Fruit fly (Drosophila melanogaster): Measurements from ENCODE around the gene HDAC3.

HDAC3 gene

DNA sequence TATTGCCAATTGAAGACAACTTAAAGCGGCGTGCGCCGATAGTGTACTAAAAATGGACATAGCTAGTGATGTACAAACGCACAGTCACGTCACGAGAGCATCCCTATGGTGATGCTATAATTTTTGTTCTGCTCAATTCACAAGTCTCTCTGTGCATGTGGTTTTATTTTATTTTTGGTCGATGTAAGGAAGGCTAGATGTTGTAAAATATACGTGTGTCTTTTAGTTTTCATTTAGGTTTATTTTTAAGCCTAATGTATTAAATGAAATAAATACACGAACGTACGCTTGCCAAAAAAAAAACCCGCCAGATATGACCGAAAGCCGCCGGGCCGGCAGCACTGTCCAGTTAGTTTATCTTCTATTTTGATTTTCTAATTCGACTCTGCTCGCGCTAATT lies at the start of gene HDAC3, which contains the start of the genes CG45100 and Hcs:
HDAC3 (minus strand) TSS at position 50 of the 400 bp plus-strand sequence.
CG45100 (minus strand) TSS at position 50 of the 400 bp plus-strand sequence.
Hcs (plus strand) TSS at position 349 of the 400 bp plus-strand sequence.
- TF ChIP-seq CTCF (optimal IDR thresholded peaks at IDR 0.05) (peak in 1 of 2 experiments; percentile 13), CG8478 (optimal IDR thresholded peaks at IDR 0.05) (no peak)

DNA sequence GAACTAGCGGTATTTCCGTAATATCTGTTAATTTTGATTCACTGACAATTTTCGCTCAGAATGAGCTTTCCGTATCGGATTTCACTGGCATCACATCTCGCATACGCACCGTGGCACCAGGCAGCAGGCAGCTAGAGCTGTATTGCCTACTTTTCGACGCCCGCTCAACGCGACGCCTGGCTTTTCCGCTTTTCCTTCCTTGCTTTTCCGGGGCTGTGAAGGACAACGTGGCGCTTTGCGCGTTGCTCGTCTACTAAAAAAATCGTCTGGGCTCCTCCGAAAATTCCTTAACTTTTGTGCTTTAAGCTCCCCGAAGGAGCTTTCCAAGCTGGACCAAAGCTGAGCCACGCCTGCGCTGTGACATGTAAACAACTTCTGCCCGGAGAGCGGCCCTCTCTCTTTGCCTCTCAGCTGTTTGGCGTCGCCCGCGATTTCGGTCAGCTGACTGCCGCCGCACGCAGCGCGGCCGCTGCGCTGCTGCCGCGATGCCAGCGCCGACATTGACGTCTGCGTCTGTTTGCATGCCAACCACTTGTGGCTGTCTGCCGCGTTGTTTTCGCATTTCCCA lies 48.8 kb upstream of the HDAC3 start, which contains the start of the genes CG43845 and Nmdar1:
CG43845 (minus strand) TSS at position 51 of the 568 bp plus-strand sequence.
Nmdar1 (minus strand) TSS at position 259 of the 568 bp plus-strand sequence.
- TF ChIP-seq CG8478 (optimal IDR thresholded peaks at IDR 0.05) (no peak), CTCF (optimal IDR thresholded peaks at IDR 0.05) (no peak)

DNA sequence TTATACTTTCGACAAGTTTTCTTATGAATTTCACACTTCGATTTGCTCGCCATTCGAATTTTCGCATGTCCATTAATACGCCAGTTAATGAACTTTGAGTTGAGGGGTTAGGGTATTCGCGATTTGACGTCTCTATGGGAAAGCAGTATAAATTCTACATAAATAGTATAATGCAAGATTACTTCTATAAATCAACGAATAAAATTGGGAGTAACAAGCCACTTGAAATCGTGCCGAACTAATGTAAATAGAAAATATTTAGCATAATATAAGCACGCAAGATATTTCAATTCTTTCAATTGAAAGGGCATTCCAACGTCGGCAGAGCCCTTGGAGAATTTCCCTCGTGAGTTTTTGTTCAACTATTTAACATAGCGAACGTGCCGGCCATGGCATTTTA lies 46.2 kb upstream of the HDAC3 start:
- TF ChIP-seq CG8478 (optimal IDR thresholded peaks at IDR 0.05) (no peak), CTCF (optimal IDR thresholded peaks at IDR 0.05) (no peak)

DNA sequence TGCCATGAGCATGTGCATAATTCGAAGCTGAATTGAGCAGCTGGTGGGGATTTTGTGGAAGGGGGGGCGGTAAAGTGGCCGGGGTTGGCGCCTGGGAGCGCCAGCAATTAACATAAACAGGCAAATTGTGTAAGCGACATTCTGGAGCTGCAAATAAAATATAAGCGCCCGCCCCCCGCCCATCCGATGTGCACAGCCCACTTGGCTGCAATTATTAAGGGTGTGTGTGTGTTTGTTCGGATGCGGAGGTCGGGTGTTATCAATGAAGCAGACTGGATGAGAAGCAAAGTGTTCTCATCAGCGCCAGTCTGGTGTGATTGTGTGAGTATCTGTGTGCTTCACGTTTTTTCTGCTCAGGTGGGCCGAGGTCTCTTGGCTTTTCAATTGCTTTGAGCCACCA lies 45.4 kb upstream of the HDAC3 start:
- TF ChIP-seq CG8478 (optimal IDR thresholded peaks at IDR 0.05): no peak
- TF ChIP-seq CTCF (optimal IDR thresholded peaks at IDR 0.05): no peak

DNA sequence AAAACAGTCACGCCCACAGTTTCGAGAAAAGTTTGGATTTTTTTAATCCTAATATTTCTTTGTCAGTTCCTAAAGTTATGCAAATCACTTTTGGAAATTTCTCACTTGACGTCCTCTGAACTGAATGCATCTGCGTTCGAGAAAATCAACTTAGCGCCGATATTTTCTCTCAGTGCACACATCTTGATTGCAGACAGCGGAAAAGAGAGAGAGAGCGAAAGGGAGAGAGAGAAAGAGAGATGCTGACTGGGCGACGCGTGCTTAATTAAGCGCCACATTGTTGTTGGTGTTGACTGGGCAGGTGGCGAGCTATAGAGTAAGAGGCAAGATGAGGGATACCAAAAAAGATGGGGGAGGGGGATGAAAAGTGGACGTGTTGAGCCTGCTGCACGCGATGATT lies 44.2 kb upstream of the HDAC3 start:
- TF ChIP-seq CG8478 (optimal IDR thresholded peaks at IDR 0.05) (no peak), CTCF (optimal IDR thresholded peaks at IDR 0.05) (no peak)

DNA sequence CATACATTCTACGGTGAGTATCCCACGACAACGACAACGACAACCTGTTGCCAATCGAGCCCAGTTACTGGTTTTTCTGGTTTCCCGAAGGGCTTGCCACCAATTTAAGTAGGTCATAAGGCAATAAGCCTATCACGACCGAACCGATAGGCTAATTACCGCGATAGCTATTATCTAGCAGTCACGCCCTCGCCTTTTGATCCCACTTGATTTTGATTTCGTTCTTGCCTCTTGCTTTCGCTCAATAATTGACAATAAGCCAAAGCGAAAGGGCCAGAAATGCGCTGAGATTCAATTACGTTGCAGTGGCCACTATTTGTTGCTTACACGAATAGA lies 43.4 kb upstream of the HDAC3 start:
- no peak for TF ChIP-seq CTCF (optimal IDR thresholded peaks at IDR 0.05)
- no peak for TF ChIP-seq CG8478 (optimal IDR thresholded peaks at IDR 0.05)

DNA sequence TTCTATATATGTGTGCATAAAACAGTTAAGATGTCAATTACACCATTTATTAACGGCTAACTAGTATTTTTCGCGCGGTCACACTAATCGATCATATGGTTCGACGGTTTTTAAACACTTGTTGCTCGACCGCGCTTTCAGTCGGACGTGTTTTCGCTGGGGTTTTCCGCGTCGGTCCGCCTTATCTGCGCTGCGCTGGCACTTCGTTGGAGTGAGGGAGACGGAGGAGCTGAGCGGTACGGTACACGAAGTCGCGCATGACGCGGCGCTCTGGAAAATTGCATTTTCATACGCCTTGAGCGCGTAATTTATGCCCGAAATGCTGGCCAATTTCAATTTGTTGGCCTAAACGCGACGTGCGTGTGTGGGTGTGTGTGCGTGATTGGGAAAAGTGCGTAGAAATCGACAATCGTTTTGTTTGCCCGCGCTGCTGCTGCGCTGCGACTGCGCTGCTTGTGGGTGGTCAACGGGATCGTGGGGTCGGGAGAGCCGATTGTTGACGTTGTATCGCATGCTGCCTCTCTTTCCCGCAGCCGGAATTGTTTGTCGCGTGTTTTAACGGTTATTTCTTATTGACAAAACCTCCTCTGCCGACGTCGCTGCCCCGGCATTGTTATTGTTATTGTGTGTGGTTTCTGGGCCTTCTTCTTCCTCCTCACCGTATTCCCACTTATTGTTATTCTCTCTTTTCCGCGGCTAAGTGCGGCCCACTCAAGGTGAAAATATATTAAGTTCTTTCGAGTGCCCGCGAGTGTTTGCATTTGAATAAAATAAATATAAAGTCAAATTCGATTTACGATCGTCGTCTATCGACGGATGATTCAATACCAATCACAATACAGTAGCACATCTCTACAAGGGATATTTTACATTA lies 42.8 kb upstream of the HDAC3 start, which contains the start of gene Itpr:
Itpr (plus strand) TSS at position 116 of the 874 bp plus-strand sequence.
- TF ChIP-seq CG8478 (optimal IDR thresholded peaks at IDR 0.05): no peak
- no peak for TF ChIP-seq CTCF (optimal IDR thresholded peaks at IDR 0.05)

DNA sequence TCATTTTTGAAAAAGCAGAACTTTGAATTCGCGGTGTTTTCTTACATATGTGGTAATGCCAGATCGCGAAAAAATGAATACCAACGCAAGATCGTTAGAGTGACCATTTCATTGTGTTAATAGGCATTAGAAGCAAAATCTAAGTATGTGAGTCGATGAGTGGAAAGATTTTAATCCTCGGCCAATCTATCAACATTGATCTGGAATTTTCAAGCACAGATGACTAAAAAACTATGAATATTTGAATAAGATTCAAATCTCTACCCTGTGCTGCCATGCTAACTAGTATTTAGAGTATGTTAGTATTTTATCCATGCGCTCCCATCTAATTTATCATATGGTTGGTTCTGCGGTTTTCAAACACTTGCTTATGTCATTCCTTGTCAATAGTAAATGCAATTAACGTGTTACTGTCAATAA lies 42.2 kb upstream of the HDAC3 start:
- TF ChIP-seq CG8478 (optimal IDR thresholded peaks at IDR 0.05): no peak
- TF ChIP-seq CTCF (optimal IDR thresholded peaks at IDR 0.05): no peak

DNA sequence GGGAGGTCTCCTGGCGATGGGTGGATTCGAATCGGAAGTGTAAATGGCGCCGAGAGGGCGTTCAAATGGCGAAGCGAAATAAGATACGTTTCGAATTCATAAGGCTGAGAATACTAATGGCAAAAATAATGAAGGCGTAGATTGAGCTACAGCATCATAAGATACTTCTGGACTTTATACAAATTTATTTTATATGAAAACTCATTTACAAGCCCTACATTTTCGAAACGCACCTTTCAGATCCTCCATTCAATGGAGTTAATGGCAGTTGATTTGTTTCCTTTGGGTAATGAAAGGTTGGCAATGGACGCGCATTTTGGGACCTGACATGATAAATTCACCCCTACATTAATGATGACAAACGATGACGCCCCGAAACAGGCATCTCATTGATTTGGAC lies 40.4 kb upstream of the HDAC3 start:
- no peak for TF ChIP-seq CG8478 (optimal IDR thresholded peaks at IDR 0.05)
- TF ChIP-seq CTCF (optimal IDR thresholded peaks at IDR 0.05): no peak

DNA sequence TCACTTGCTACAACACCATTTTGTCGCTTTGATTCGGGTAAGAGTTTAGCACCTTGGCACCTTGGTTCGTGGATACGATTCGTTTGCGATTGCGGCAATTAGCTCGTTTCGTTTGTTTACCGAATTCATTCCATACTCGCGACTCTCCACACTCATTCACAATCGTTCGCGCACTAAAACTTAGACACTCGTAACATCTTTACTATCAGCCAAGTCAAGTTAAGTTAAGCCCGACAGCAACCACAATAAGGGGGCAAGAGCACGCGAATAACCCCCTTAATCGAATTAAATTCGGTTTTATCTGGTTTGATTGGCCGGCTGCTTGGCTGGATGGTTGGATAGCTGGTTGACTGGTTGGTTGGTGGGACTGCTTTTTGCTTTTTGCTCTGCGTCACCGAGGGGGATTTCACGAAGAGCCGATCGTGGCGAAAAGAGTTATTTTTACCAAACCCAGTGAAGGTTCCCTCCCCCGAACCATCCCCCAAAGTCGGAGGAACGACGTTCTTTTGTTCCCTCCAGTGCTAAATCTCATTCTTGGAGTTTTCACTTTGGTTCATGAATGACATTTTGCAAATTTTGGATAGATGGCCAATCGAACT lies 29.5 kb upstream of the HDAC3 start:
- no peak for TF ChIP-seq CTCF (optimal IDR thresholded peaks at IDR 0.05)
- no peak for TF ChIP-seq CG8478 (optimal IDR thresholded peaks at IDR 0.05)

DNA sequence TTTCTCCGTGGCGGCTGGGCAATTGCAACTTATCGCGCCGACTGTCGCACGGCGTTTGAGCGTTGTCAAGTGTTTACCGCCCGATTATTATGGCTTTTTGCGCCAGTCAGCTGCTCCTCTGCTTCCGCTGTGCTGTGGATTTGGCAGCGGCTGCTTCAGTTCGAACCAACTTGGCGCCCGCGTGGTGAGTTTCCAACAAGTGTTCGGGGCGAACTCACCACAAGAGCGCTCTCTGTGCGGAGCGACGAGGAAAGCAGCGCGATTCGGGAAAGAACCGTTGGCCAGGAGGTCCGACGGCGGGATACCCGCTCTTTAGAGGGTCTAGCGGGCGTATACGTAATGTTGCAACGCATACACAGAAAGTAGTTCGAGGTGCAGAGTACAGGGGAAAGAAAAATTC lies 28.2 kb upstream of the HDAC3 start, which contains the start of gene NKCC:
NKCC (minus strand) TSS at position 57 of the 400 bp plus-strand sequence.
- TF ChIP-seq CG8478 (optimal IDR thresholded peaks at IDR 0.05) (no peak), CTCF (optimal IDR thresholded peaks at IDR 0.05) (no peak)

DNA sequence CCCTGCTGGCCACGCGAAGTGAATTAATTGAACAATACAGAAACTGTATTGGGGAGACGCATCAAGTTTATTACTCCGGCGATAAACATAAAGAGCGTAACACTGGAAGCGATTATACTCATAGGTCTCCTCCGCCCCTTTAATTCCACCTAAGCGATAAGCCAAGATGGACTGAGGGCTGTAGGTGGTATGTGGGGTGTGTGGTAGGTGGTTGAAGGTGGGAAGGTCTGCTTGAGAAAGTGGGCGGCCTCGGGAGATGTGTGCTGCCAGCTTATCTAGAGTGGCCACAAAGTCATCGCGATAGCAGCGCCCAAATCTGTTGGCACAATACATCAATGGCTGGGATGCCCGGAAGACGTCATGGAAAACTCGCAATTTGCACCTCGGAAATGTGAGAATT lies 23.2 kb upstream of the HDAC3 start:
- TF ChIP-seq CG8478 (optimal IDR thresholded peaks at IDR 0.05): no peak
- TF ChIP-seq CTCF (optimal IDR thresholded peaks at IDR 0.05): no peak

DNA sequence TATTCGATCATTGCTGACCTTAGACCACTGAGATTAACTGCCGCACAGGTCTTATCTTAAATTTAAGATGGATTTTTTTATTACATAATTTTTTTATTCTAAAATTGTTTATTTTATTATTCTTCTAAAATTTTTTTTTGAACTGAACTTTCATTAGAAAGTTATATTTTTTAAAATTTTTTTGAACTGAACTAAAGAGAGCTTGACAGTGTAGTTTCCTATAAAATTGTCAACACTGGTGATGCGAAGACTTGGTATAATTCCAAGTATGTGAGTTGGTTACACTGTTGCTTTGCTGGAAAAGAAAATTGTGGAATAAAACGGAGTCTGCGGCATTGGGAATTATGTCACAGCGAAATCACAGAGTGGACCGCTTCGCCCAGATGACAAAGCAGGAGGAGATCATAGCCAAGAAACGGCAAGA lies 10.9 kb upstream of the HDAC3 start, which contains the start of gene CG31550:
CG31550 (plus strand) TSS at position 249 of the 424 bp plus-strand sequence.
- TF ChIP-seq CG8478 (optimal IDR thresholded peaks at IDR 0.05): no peak
- TF ChIP-seq CTCF (optimal IDR thresholded peaks at IDR 0.05): no peak

DNA sequence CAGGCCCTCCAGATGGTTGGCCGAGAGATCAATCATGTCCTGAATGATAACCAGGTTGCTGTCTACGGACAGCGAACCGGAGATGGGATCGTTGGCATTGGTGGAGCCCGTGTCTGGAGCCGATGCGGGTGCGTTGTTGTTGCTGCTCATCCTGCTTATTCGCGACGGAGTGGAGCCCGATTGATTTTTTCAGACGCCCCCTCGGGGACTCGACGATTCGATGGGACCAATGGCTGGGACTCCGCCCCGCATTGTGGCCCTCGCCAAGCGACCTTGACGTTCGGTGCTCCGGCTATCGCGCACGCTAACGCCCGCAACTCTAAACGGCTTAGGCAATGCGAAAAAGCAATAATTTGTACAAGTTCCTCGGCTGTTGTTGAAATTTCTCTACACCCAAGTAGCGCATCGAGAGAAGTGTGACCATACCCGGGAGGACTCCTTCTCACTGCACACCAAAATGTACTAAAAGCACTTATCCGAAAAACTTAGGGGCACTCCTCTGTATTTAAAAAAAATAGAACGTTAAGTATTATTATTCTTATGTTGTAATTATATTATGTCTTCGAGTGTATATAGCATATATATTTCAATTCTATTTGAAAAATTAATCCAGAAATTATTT lies 9.2 kb upstream of the HDAC3 start, which contains the start of gene ksr:
ksr (minus strand) TSS at position 419 of the 622 bp plus-strand sequence.
- TF ChIP-seq CTCF (optimal IDR thresholded peaks at IDR 0.05) (no peak), CG8478 (optimal IDR thresholded peaks at IDR 0.05) (no peak)

DNA sequence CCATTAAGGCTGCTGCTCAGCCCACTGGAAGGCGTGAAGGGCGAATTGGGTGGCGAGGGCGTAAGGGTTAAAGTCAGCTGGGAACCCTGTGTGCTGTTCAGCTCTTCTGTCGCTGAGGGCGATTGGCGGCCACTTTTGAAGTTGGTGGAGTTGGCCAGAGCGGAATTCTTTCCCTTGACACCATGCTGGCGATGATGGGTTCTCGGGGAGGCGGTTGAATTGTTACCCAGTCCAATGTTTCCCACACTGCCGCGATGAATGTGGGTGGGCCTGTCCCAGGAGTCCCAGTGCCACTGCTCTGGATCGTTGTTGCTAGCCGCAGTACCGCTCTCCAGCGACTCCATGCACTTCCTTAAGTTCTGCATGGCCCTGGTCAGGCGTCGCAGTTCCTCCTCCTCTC lies 8.4 kb upstream of the HDAC3 start:
- TF ChIP-seq CTCF (optimal IDR thresholded peaks at IDR 0.05): no peak
- TF ChIP-seq CG8478 (optimal IDR thresholded peaks at IDR 0.05): no peak

Data from S2 (cell line).